Worm (Caenorhabditis elegans): ENCODE results near the gene golg-2.

The golg-2 gene

ce11 chrII:5016144-5016543 is 23.7 kb downstream of the golg-2 start:
- TF ChIP-seq ztf-4 (tag; optimal IDR thresholded peaks at IDR 0.05), result no peak
- no peak for TF ChIP-seq unc-39 (tag; optimal IDR thresholded peaks at IDR 0.05)
- no peak for TF ChIP-seq nhr-11 (tag; optimal IDR thresholded peaks at IDR 0.05)
- no peak for TF ChIP-seq nhr-6 (tag; optimal IDR thresholded peaks at IDR 0.05)
- no peak for TF ChIP-seq nhr-129 (tag; optimal IDR thresholded peaks at IDR 0.05)
- TF ChIP-seq F13H6.1 (tag; optimal IDR thresholded peaks at IDR 0.05), result no peak
- TF ChIP-seq mbf-1 (tag; optimal IDR thresholded peaks at IDR 0.05), result no peak
- TF ChIP-seq egl-27 (tag; optimal IDR thresholded peaks at IDR 0.05), result no peak
- no peak for TF ChIP-seq ZK546.5 (tag; optimal IDR thresholded peaks at IDR 0.05)
- TF ChIP-seq ztf-1 (GFP tag; conservative IDR thresholded peaks at IDR 0.05), result no peak
- no peak for TF ChIP-seq peb-1 (tag; optimal IDR thresholded peaks at IDR 0.05)
- no peak for TF ChIP-seq skn-1 (tag; optimal IDR thresholded peaks at IDR 0.05)
- TF ChIP-seq aly-2 (tag; optimal IDR thresholded peaks at IDR 0.05), result no peak
- TF ChIP-seq fos-1 (tag; optimal IDR thresholded peaks at IDR 0.05), result no peak
- no peak for TF ChIP-seq lin-11 (tag; optimal IDR thresholded peaks at IDR 0.05)
- no peak for TF ChIP-seq lsy-2 (tag; optimal IDR thresholded peaks at IDR 0.05)
- TF ChIP-seq blmp-1 (tag; optimal IDR thresholded peaks at IDR 0.05; ENCODE audit: insufficient read depth), result no peak
- no peak for TF ChIP-seq zag-1 (tag; optimal IDR thresholded peaks at IDR 0.05)
- TF ChIP-seq nhr-77 (tag; optimal IDR thresholded peaks at IDR 0.05), result no peak
- TF ChIP-seq elt-1 (tag; optimal IDR thresholded peaks at IDR 0.05), result no peak

ce11 chrII:5014399-5014798 is 25.5 kb downstream of the golg-2 start, which contains the start of gene F59A6.2:
F59A6.2 (plus strand) TSS chrII:5014699.
- TF ChIP-seq sem-4 (tag; optimal IDR thresholded peaks at IDR 0.05), result no peak
- no peak for TF ChIP-seq nhr-237 (tag; optimal IDR thresholded peaks at IDR 0.05)
- TF ChIP-seq lin-39 (tag; optimal IDR thresholded peaks at IDR 0.05), result no peak
- TF ChIP-seq gmeb-1 (tag; optimal IDR thresholded peaks at IDR 0.05), result no peak
- TF ChIP-seq nhr-10 (tag; optimal IDR thresholded peaks at IDR 0.05), result no peak
- TF ChIP-seq lin-11 (tag; optimal IDR thresholded peaks at IDR 0.05), result no peak
- TF ChIP-seq nhr-6 (tag; optimal IDR thresholded peaks at IDR 0.05), result no peak
- TF ChIP-seq ztf-4 (tag; optimal IDR thresholded peaks at IDR 0.05), result no peak
- no peak for TF ChIP-seq blmp-1 (tag; optimal IDR thresholded peaks at IDR 0.05; ENCODE audit: insufficient read depth)
- TF ChIP-seq snpc-4 (tag; optimal IDR thresholded peaks at IDR 0.05), result no peak

- TF ChIP-seq elt-1 (tag; optimal IDR thresholded peaks at IDR 0.05) (no peak), ztf-11 (tag; optimal IDR thresholded peaks at IDR 0.05) (no peak), nhr-12 (tag; optimal IDR thresholded peaks at IDR 0.05) (no peak), sem-4 (tag; optimal IDR thresholded peaks at IDR 0.05) (no peak), ama-1 (optimal IDR thresholded peaks at IDR 0.05) (no peak), C34F6.9 (tag; optimal IDR thresholded peaks at IDR 0.05) (no peak), sma-3 (GFP tag; optimal IDR thresholded peaks at IDR 0.05) (no peak), unc-62 (GFP tag; optimal IDR thresholded peaks at IDR 0.05) (no peak), lin-11 (tag; optimal IDR thresholded peaks at IDR 0.05) (no peak)
Observed at ce11 chrII:5011978-5012377, 27.9 kb downstream of the golg-2 start, which contains the start of gene F59A6.12. F59A6.12 (minus strand) TSS chrII:5012078.

- TF ChIP-seq nhr-21 (tag; optimal IDR thresholded peaks at IDR 0.05) (no peak), nhr-12 (tag; optimal IDR thresholded peaks at IDR 0.05) (no peak), mbf-1 (tag; optimal IDR thresholded peaks at IDR 0.05) (no peak), ama-1 (optimal IDR thresholded peaks at IDR 0.05) (no peak), mab-5 (tag; optimal IDR thresholded peaks at IDR 0.05) (no peak), unc-62 (GFP tag; optimal IDR thresholded peaks at IDR 0.05) (no peak), ceh-82 (tag; optimal IDR thresholded peaks at IDR 0.05) (no peak), ztf-11 (tag; optimal IDR thresholded peaks at IDR 0.05) (no peak), lin-11 (tag; optimal IDR thresholded peaks at IDR 0.05) (no peak), gmeb-1 (tag; optimal IDR thresholded peaks at IDR 0.05) (no peak)
Observed at ce11 chrII:5008033-5008432, 31.9 kb downstream of the golg-2 start, which contains the start of gene F59A6.3. F59A6.3 (plus strand) TSS chrII:5008333.

- no peak for TF ChIP-seq nhr-129 (tag; optimal IDR thresholded peaks at IDR 0.05)
- TF ChIP-seq mbf-1 (tag; optimal IDR thresholded peaks at IDR 0.05), result no peak
- no peak for TF ChIP-seq skn-1 (tag; optimal IDR thresholded peaks at IDR 0.05)
- TF ChIP-seq sma-9 (GFP tag; optimal IDR thresholded peaks at IDR 0.05), result no peak
- no peak for TF ChIP-seq sma-9 (tag; optimal IDR thresholded peaks at IDR 0.05)
- TF ChIP-seq nhr-12 (tag; optimal IDR thresholded peaks at IDR 0.05), result no peak
- no peak for TF ChIP-seq dmd-4 (tag; optimal IDR thresholded peaks at IDR 0.05)
Observed at ce11 chrII:5004781-5005180, 35.1 kb downstream of the golg-2 start, which contains the start of gene F59A6.4. F59A6.4 (plus strand) TSS chrII:5005081.

Measured in whole organism, L2 larva.